Fruit fly (Drosophila melanogaster): Measurements from ENCODE around the gene CG14722.

The CG14722 gene

dm6 chr3R:11775207-11775606, 33.5 kb downstream of the CG14722 start:
- TF ChIP-seq CG8478 (optimal IDR thresholded peaks at IDR 0.05): no peak
- no peak for TF ChIP-seq CTCF (optimal IDR thresholded peaks at IDR 0.05)

- TF ChIP-seq CG8478 (optimal IDR thresholded peaks at IDR 0.05): no peak
Measured at dm6 chr3R:11776068-11776767, 34.5 kb downstream of the CG14722 start.

dm6 chr3R:11777058-11777457, 35.4 kb downstream of the CG14722 start:
- TF ChIP-seq CG8478 (optimal IDR thresholded peaks at IDR 0.05) (no peak), CTCF (optimal IDR thresholded peaks at IDR 0.05) (no peak)

dm6 chr3R:11778012-11778865, 36.5 kb downstream of the CG14722 start:
- no peak for TF ChIP-seq CG8478 (optimal IDR thresholded peaks at IDR 0.05)
- TF ChIP-seq CTCF (optimal IDR thresholded peaks at IDR 0.05): peak in 1 of 2 experiments; percentile 22

- TF ChIP-seq CG8478 (optimal IDR thresholded peaks at IDR 0.05) (no peak), CTCF (optimal IDR thresholded peaks at IDR 0.05) (no peak)
Measured at dm6 chr3R:11778879-11779278, 37.2 kb downstream of the CG14722 start.

- no peak for TF ChIP-seq CTCF (optimal IDR thresholded peaks at IDR 0.05)
- no peak for TF ChIP-seq CG8478 (optimal IDR thresholded peaks at IDR 0.05)
Measured at dm6 chr3R:11779357-11780018, 37.8 kb downstream of the CG14722 start.

- TF ChIP-seq CG8478 (optimal IDR thresholded peaks at IDR 0.05) (no peak), CTCF (optimal IDR thresholded peaks at IDR 0.05) (no peak)
Measured at dm6 chr3R:11780181-11780688, 38.5 kb downstream of the CG14722 start.

dm6 chr3R:11786695-11787226, 45.1 kb downstream of the CG14722 start, which contains the start of the genes prd1 and HisCl1:
Gene prd1 (minus strand): TSS chr3R:11787014.
Gene HisCl1 (plus strand): TSS chr3R:11787176.
- TF ChIP-seq CG8478 (optimal IDR thresholded peaks at IDR 0.05) (no peak), CTCF (optimal IDR thresholded peaks at IDR 0.05) (peak in 1 of 2 experiments; percentile 27)
